Worm (Caenorhabditis elegans) whole organism, L3 larva: ENCODE data around the gene nol-56.

ENCODE experiments used
- ZK546.5 ChIP-seq: sonication (generic microtip); optimal IDR thresholded peaks from 2 replicates; lab custom pipeline; 2017; ENCODE audit warnings: missing biosample characterization, missing genetic modification characterization
- ama-1 ChIP-seq: fragments of 150-350 bp; optimal IDR thresholded peaks from 2 replicates; lab custom pipeline; 2018
- ceh-16 ChIP-seq: sonication (generic microtip); optimal IDR thresholded peaks from 2 replicates; lab custom pipeline; 2017; ENCODE audit warnings: missing biosample characterization, missing genetic modification characterization
- ceh-28 ChIP-seq: fragments of 150-350 bp; optimal IDR thresholded peaks from 2 replicates; lab custom pipeline; 2014; ENCODE audit warnings: missing biosample characterization, missing genetic modification reagents, missing genetic modification characterization
- ceh-82 ChIP-seq: fragments of 150-350 bp; optimal IDR thresholded peaks from 2 replicates; lab custom pipeline; 2014; ENCODE audit warnings: missing biosample characterization, missing genetic modification characterization
- daf-12 ChIP-seq: fragments of 150-350 bp; optimal IDR thresholded peaks from 2 replicates; lab custom pipeline; 2014; ENCODE audit warnings: missing biosample characterization, missing genetic modification reagents, missing genetic modification characterization
- egl-5 ChIP-seq: fragments of 150-350 bp; optimal IDR thresholded peaks from 2 replicates; lab custom pipeline; 2017; ENCODE audit warnings: missing biosample characterization, missing genetic modification reagents, missing genetic modification characterization, inconsistent platforms
- elt-1 ChIP-seq: fragments of 150-350 bp; optimal IDR thresholded peaks from 2 replicates; lab custom pipeline; 2014; ENCODE audit warnings: missing biosample characterization, missing genetic modification characterization
- elt-2 ChIP-seq: sonication (generic microtip); optimal IDR thresholded peaks from 2 replicates; lab custom pipeline; 2016; ENCODE audit warnings: missing genetic modification reagents, mild to moderate bottlenecking, missing genetic modification characterization, missing compliant biosample characterization
- elt-3 ChIP-seq, 3 experiments: fragments of 150-350 bp in 1 of 3; sonication (generic microtip) in 2 of 3; optimal IDR thresholded peaks; 2 replicates in 2 of 3; 4 replicates in 1 of 3; lab custom pipeline; 2014 to 2017; ENCODE audit warnings: missing biosample characterization in 3 of 3, missing genetic modification characterization in 3 of 3
- eor-1 ChIP-seq, 2 experiments: fragments of 150-350 bp; optimal IDR thresholded peaks; 2 replicates each; lab custom pipeline; 2014 to 2018; ENCODE audit warnings: missing biosample characterization in 2 of 2, missing genetic modification characterization in 2 of 2
- fkh-10 ChIP-seq: sonication (generic microtip); optimal IDR thresholded peaks from 2 replicates; lab custom pipeline; 2017; ENCODE audit warnings: missing biosample characterization, missing genetic modification reagents, missing genetic modification characterization
- fkh-2 ChIP-seq: fragments of 150-350 bp; optimal IDR thresholded peaks from 2 replicates; lab custom pipeline; 2014; ENCODE audit warnings: missing biosample characterization, missing genetic modification reagents, missing genetic modification characterization
- fos-1 ChIP-seq: fragments of 150-350 bp; optimal IDR thresholded peaks from 2 replicates; lab custom pipeline; 2014; ENCODE audit warnings: missing biosample characterization, missing genetic modification characterization
- jun-1 ChIP-seq: fragments of 150-350 bp; optimal IDR thresholded peaks from 2 replicates; lab custom pipeline; 2014; ENCODE audit warnings: missing biosample characterization, missing genetic modification reagents, missing genetic modification characterization
- lin-15B ChIP-seq: fragments of 150-350 bp; optimal IDR thresholded peaks from 2 replicates; lab custom pipeline; 2014; ENCODE audit warnings: missing biosample characterization, missing genetic modification characterization
- lin-39 ChIP-seq: fragments of 150-350 bp; optimal IDR thresholded peaks from 2 replicates; lab custom pipeline; 2018; ENCODE audit warnings: missing biosample characterization, missing genetic modification reagents, missing genetic modification characterization
- mml-1 ChIP-seq: fragments of 150-350 bp; sonication (generic microtip); optimal IDR thresholded peaks from 3 replicates; lab custom pipeline; 2014; ENCODE audit warnings: missing biosample characterization, missing genetic modification characterization
- nfya-1 ChIP-seq: sonication (generic microtip); optimal IDR thresholded peaks from 2 replicates; lab custom pipeline; 2017; ENCODE audit warnings: missing genetic modification characterization, mild to moderate bottlenecking, missing compliant biosample characterization, antibody characterized with exemption, moderate library complexity; ENCODE audit not compliant: insufficient read depth
- nhr-11 ChIP-seq: fragments of 150-350 bp; optimal IDR thresholded peaks from 2 replicates; lab custom pipeline; 2014; ENCODE audit warnings: missing biosample characterization, missing genetic modification characterization
- nhr-12 ChIP-seq: fragments of 150-350 bp; optimal IDR thresholded peaks from 2 replicates; lab custom pipeline; 2014; ENCODE audit warnings: missing biosample characterization, missing genetic modification characterization
- nhr-23 ChIP-seq: fragments of 150-350 bp; optimal IDR thresholded peaks from 2 replicates; lab custom pipeline; 2014; ENCODE audit warnings: missing biosample characterization, missing genetic modification reagents, missing genetic modification characterization
- nhr-237 ChIP-seq: fragments of 150-350 bp; optimal IDR thresholded peaks from 2 replicates; lab custom pipeline; 2014; ENCODE audit warnings: missing biosample characterization, missing genetic modification characterization
- nhr-25 ChIP-seq: sonication (generic microtip); optimal IDR thresholded peaks from 2 replicates; lab custom pipeline; 2017; ENCODE audit warnings: missing biosample characterization, missing genetic modification characterization
- nhr-28 ChIP-seq: fragments of 150-350 bp; optimal IDR thresholded peaks from 2 replicates; lab custom pipeline; 2014; ENCODE audit warnings: missing biosample characterization, missing genetic modification characterization
- nhr-43 ChIP-seq: sonication (generic microtip); optimal IDR thresholded peaks from 2 replicates; lab custom pipeline; 2016; ENCODE audit warnings: mild to moderate bottlenecking, missing genetic modification characterization, missing compliant biosample characterization; ENCODE audit not compliant: poor library complexity, severe bottlenecking
- nhr-67 ChIP-seq: fragments of 150-350 bp; optimal IDR thresholded peaks from 2 replicates; lab custom pipeline; 2014; ENCODE audit warnings: missing biosample characterization, missing genetic modification characterization
- nhr-76 ChIP-seq: fragments of 150-350 bp; sonication (generic microtip); optimal IDR thresholded peaks from 5 replicates; lab custom pipeline; 2014; ENCODE audit warnings: missing biosample characterization, missing genetic modification characterization
- nhr-77 ChIP-seq: fragments of 150-350 bp; optimal IDR thresholded peaks from 2 replicates; lab custom pipeline; 2014; ENCODE audit warnings: missing biosample characterization, missing genetic modification characterization
- pha-4 ChIP-seq: fragments of 150-350 bp; optimal IDR thresholded peaks from 2 replicates; lab custom pipeline; 2014; ENCODE audit warnings: missing biosample characterization, missing genetic modification reagents, missing genetic modification characterization
- sea-2 ChIP-seq: fragments of 150-350 bp; sonication (generic microtip); optimal IDR thresholded peaks from 4 replicates; lab custom pipeline; 2014; ENCODE audit warnings: missing biosample characterization, missing genetic modification reagents, missing genetic modification characterization
- skn-1 ChIP-seq: fragments of 150-350 bp; optimal IDR thresholded peaks from 2 replicates; lab custom pipeline; 2014; ENCODE audit warnings: missing biosample characterization, missing genetic modification characterization
- snpc-4 ChIP-seq: fragments of 150-350 bp; optimal IDR thresholded peaks from 2 replicates; lab custom pipeline; 2014; ENCODE audit warnings: missing biosample characterization, missing genetic modification characterization
- tbx-2 ChIP-seq: sonication (generic microtip); optimal IDR thresholded peaks from 2 replicates; lab custom pipeline; 2016; ENCODE audit warnings: mild to moderate bottlenecking, missing genetic modification characterization, missing compliant biosample characterization
- unc-62 ChIP-seq: fragments of 150-350 bp; sonication (generic microtip); optimal IDR thresholded peaks from 4 replicates; lab custom pipeline; 2014; ENCODE audit warnings: missing biosample characterization, missing genetic modification reagents, missing genetic modification characterization
- ztf-11 ChIP-seq: fragments of 150-350 bp; optimal IDR thresholded peaks from 2 replicates; lab custom pipeline; 2014; ENCODE audit warnings: missing biosample characterization, missing genetic modification characterization
- ztf-4 ChIP-seq: fragments of 150-350 bp; optimal IDR thresholded peaks from 2 replicates; lab custom pipeline; 2014; ENCODE audit warnings: missing biosample characterization, missing genetic modification characterization

nol-56 gene

DNA sequence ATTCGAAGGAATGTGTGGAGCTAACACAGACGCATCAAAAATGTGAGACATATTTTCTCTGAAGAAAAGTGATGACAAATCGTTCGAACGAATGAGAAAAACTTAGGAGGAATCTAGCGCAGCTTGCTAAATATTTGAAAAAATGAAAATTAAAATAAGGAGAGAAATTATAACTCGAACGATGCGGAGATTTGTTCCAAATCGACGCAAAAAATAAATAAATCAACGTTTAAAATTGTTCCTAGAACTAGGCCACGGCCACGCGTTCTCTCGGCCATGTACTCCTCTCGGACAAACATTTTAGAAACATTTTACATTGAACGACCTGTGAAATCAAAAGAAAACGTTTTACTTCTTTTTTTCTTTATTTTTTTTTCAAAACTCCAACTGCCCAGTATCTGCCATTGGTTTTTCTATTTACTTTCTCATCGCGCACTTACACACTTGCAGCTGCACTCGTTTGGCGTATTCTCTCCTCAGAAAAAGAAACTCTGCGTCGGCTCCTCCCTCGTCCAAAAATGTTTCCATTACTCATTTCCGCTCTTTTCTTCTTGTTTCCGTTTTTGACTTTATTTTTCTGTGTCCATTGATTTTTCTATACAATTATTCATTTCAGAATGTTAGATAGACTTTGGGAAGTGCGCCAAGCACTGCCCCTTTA is 32.5 kb downstream of the nol-56 start, which contains the start of the genes gna-1 and B0024.13 (continued):
- no peak for TF ChIP-seq sea-2 (GFP tag; lab: Kevin White, UChicago)
- no peak for TF ChIP-seq egl-5
- no peak for TF ChIP-seq nhr-28 (tag; lab: Kevin White, UChicago)
- TF ChIP-seq elt-3 (tag; optimal IDR thresholded peaks at IDR 0.05; lab: Kevin White, UChicago) = no peak
- TF ChIP-seq nhr-237 = no peak
- TF ChIP-seq mml-1 (tag; lab: Kevin White, UChicago) = no peak
- TF ChIP-seq nhr-12 = no peak
- TF ChIP-seq ZK546.5 (tag; lab: Kevin White, UChicago) = no peak

ce11 chrV:10319434-10319833 is 33.3 kb downstream of the nol-56 start, which contains the start of gene B0024.11:
Gene B0024.11, minus strand, starts transcription at chrV:10319534.
- no peak for TF ChIP-seq fkh-10 (GFP tag; lab: Kevin White, UChicago)
- TF ChIP-seq lin-15B (tag; lab: Kevin White, UChicago) = no peak
- TF ChIP-seq fos-1 (tag; lab: Kevin White, UChicago) = no peak
- no peak for TF ChIP-seq elt-1 (tag; lab: Kevin White, UChicago)
- TF ChIP-seq egl-5 = no peak
- TF ChIP-seq unc-62 (GFP tag; lab: Kevin White, UChicago) = no peak
- no peak for TF ChIP-seq ztf-11 (tag; lab: Kevin White, UChicago)
- TF ChIP-seq lin-39 (tag; lab: Kevin White, UChicago) = no peak
- TF ChIP-seq nhr-28 (tag; lab: Kevin White, UChicago) = no peak
- no peak for TF ChIP-seq fkh-2 (tag; lab: Kevin White, UChicago)
- no peak for TF ChIP-seq nhr-67 (tag; lab: Kevin White, UChicago)
- no peak for TF ChIP-seq nhr-23 (tag; lab: Kevin White, UChicago)
- TF ChIP-seq nhr-11 (tag; lab: Kevin White, UChicago) = no peak
- no peak for TF ChIP-seq nhr-25

DNA sequence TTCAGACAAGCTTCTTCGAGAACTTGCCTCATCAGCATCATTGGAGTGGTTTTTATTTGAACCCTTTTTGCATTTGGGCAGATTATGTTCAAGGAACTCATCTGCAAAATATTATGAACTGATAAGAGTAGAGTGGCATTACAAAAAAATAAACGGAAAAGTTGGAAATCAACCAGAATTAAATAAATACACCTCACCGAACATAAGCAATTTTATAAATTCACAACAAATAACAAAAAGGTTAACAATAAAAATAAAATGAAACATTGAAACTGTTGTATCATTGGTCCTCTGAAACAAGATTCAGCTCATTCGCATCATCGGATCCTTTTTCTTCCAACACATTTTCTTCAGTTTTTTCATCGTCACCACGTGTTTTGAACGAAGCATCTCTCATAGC is 35.5 kb downstream of the nol-56 start, which contains the start of gene asps-1:
Gene asps-1, minus strand, starts transcription at position 101 of the 400 bp plus-strand sequence.
- TF ChIP-seq nhr-76 (tag; lab: Kevin White, UChicago) = no peak
- TF ChIP-seq ztf-4 (tag; lab: Kevin White, UChicago) = no peak
- TF ChIP-seq unc-62 (GFP tag; lab: Kevin White, UChicago) = no peak
- no peak for TF ChIP-seq mml-1 (tag; lab: Kevin White, UChicago)
- TF ChIP-seq nhr-28 (tag; lab: Kevin White, UChicago) = no peak
- no peak for TF ChIP-seq ztf-11 (tag; lab: Kevin White, UChicago)
- TF ChIP-seq ceh-16 (tag; lab: Kevin White, UChicago) = no peak
- no peak for TF ChIP-seq fkh-2 (tag; lab: Kevin White, UChicago)
- TF ChIP-seq tbx-2 (tag; lab: Kevin White, UChicago) = no peak
- TF ChIP-seq nhr-11 (tag; lab: Kevin White, UChicago) = no peak
- no peak for TF ChIP-seq skn-1 (tag; lab: Kevin White, UChicago)
- TF ChIP-seq nhr-43 (tag; lab: Kevin White, UChicago) = no peak
- no peak for TF ChIP-seq snpc-4 (tag; lab: Kevin White, UChicago)
- no peak for TF ChIP-seq jun-1
- no peak for TF ChIP-seq elt-2 (tag; lab: Kevin White, UChicago)

DNA sequence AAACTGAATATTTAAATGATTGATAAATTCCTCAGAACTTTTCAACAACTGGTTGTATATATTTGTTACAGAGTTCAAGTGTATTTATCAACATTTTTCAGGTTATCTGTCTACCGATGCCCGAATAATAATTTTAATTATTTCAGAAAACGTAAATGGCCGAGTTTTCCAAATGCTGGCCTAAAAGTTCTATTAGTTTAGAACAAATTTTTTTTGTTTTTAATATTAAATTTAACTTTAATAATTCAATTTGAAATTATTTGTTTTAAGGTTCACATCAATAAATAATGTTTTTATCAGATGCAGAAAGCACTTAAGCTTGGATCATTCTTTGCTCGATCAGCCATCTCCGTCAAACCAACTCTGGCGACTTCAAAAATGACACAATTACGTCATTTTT is 38.4 kb downstream of the nol-56 start, which contains the start of gene trx-2:
Gene trx-2, plus strand, starts transcription at position 301 of the 400 bp plus-strand sequence.
- TF ChIP-seq nfya-1 = no peak
- no peak for TF ChIP-seq nhr-77
- no peak for TF ChIP-seq jun-1
- TF ChIP-seq ztf-11 (tag; lab: Kevin White, UChicago) = no peak
- TF ChIP-seq, all 47 proteins: peak for 0

- no peak for TF ChIP-seq eor-1 (tag; optimal IDR thresholded peaks at IDR 0.05; lab: Kevin White, UChicago)
- TF ChIP-seq nhr-77 = no peak
- no peak for TF ChIP-seq nhr-23 (tag; lab: Kevin White, UChicago)
- TF ChIP-seq ztf-11 (tag; lab: Kevin White, UChicago) = no peak
- TF ChIP-seq ZK546.5 (tag; lab: Kevin White, UChicago) = no peak
- no peak for TF ChIP-seq ama-1 (lab: Kevin White, UChicago)
- no peak for TF ChIP-seq nhr-76 (tag; lab: Kevin White, UChicago)
- no peak for TF ChIP-seq ceh-82 (tag; lab: Kevin White, UChicago)
- TF ChIP-seq ceh-28 = no peak
- no peak for TF ChIP-seq elt-3 (tag; optimal IDR thresholded peaks at IDR 0.05; lab: Kevin White, UChicago)
- no peak for TF ChIP-seq daf-12 (tag; lab: Kevin White, UChicago)
- no peak for TF ChIP-seq jun-1
- TF ChIP-seq pha-4 (tag; lab: Kevin White, UChicago) = no peak
- TF ChIP-seq snpc-4 (tag; lab: Kevin White, UChicago) = no peak
- TF ChIP-seq nhr-11 (tag; lab: Kevin White, UChicago) = no peak
- no peak for TF ChIP-seq fkh-10 (GFP tag; lab: Kevin White, UChicago)
- TF ChIP-seq fos-1 (tag; lab: Kevin White, UChicago) = no peak
Observed at ce11 chrV:10313953-10314352, 38.8 kb downstream of the nol-56 start, which contains the start of gene gcy-6. Gene gcy-6, minus strand, starts transcription at chrV:10314053.
